Worm (Caenorhabditis elegans): ENCODE data around the gene scpl-4.

scpl-4 gene

ce11 chrV:10589774-10590528, 9.0 kb upstream of the scpl-4 start, which contains the start of gene ttr-23:
Gene ttr-23 (minus strand): TSS chrV:10589860.
- TF ChIP-seq zag-1 (tag; optimal IDR thresholded peaks at IDR 0.05), result no peak
- TF ChIP-seq peb-1 (tag; optimal IDR thresholded peaks at IDR 0.05), result no peak
- TF ChIP-seq unc-62 (GFP tag; optimal IDR thresholded peaks at IDR 0.05), result no peak
- no peak for TF ChIP-seq mbf-1 (tag; optimal IDR thresholded peaks at IDR 0.05)
- TF ChIP-seq nhr-12 (tag; optimal IDR thresholded peaks at IDR 0.05), result no peak
- TF ChIP-seq ZK546.5 (tag; optimal IDR thresholded peaks at IDR 0.05), result no peak
- TF ChIP-seq ztf-1 (GFP tag; conservative IDR thresholded peaks at IDR 0.05), result no peak
- no peak for TF ChIP-seq unc-55 (GFP tag; optimal IDR thresholded peaks at IDR 0.05)
- TF ChIP-seq blmp-1 (tag; optimal IDR thresholded peaks at IDR 0.05; ENCODE audit: insufficient read depth), result no peak
- no peak for TF ChIP-seq mab-5 (tag; optimal IDR thresholded peaks at IDR 0.05)
- TF ChIP-seq nhr-25 (tag; optimal IDR thresholded peaks at IDR 0.05), result no peak
- TF ChIP-seq nhr-129 (tag; optimal IDR thresholded peaks at IDR 0.05), result peak; percentile 54
- no peak for TF ChIP-seq alr-1 (tag; optimal IDR thresholded peaks at IDR 0.05)
- no peak for TF ChIP-seq Y55F3AM.14 (GFP tag; optimal IDR thresholded peaks at IDR 0.05)
- TF ChIP-seq nhr-23 (tag; optimal IDR thresholded peaks at IDR 0.05), result no peak
- TF ChIP-seq fos-1 (tag; optimal IDR thresholded peaks at IDR 0.05), result peak; percentile 44
- no peak for TF ChIP-seq mdl-1 (tag; optimal IDR thresholded peaks at IDR 0.05)
- peak; percentile 32 for TF ChIP-seq crh-2 (tag; optimal IDR thresholded peaks at IDR 0.05)

DNA sequence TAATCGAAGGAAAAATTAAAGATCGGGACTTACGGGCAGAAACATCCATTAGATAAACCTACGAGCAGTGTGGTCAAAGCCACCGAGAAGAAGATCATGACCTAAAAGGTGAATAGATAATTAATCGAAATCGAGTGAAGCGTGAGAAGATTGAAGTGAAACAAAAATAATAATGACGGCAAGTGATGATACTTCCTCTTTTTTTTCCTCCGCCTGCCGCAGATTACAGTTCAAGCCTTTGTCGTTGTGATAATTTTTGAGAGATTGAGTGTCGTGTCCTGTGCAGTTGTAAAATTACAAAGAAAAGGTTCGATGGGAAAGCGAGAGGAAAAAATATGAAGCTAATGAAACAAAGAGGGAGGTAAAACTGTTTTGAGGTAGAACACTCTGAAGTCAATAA, 6.4 kb upstream of the scpl-4 start, which contains the start of gene T21C9.9:
TSS of gene T21C9.9 (minus strand) at position 101 of the 400 bp plus-strand sequence.
- no peak for TF ChIP-seq ceh-16 (tag; optimal IDR thresholded peaks at IDR 0.05)
- no peak for TF ChIP-seq elt-3 (tag; optimal IDR thresholded peaks at IDR 0.05)
- TF ChIP-seq lsy-2 (tag; optimal IDR thresholded peaks at IDR 0.05), result no peak
- no peak for TF ChIP-seq skn-1 (tag; optimal IDR thresholded peaks at IDR 0.05)
- TF ChIP-seq ceh-82 (tag; optimal IDR thresholded peaks at IDR 0.05), result no peak
- no peak for TF ChIP-seq lin-13 (GFP tag; optimal IDR thresholded peaks at IDR 0.05)
- no peak for TF ChIP-seq snpc-4 (tag; optimal IDR thresholded peaks at IDR 0.05)
- no peak for TF ChIP-seq peb-1 (tag; optimal IDR thresholded peaks at IDR 0.05)
- no peak for TF ChIP-seq F13H6.1 (tag; optimal IDR thresholded peaks at IDR 0.05)
- TF ChIP-seq egl-27 (tag; optimal IDR thresholded peaks at IDR 0.05), result no peak
- no peak for TF ChIP-seq nhr-11 (tag; optimal IDR thresholded peaks at IDR 0.05)
- TF ChIP-seq mbf-1 (tag; optimal IDR thresholded peaks at IDR 0.05), result no peak
- TF ChIP-seq crh-2 (tag; optimal IDR thresholded peaks at IDR 0.05), result no peak
- TF ChIP-seq ama-1 (optimal IDR thresholded peaks at IDR 0.05), result no peak
- TF ChIP-seq nhr-129 (tag; optimal IDR thresholded peaks at IDR 0.05), result no peak
- TF ChIP-seq Y55F3AM.14 (GFP tag; optimal IDR thresholded peaks at IDR 0.05), result no peak
- no peak for TF ChIP-seq gmeb-1 (tag; optimal IDR thresholded peaks at IDR 0.05)

- TF ChIP-seq nhr-11 (tag; optimal IDR thresholded peaks at IDR 0.05), result no peak
- no peak for TF ChIP-seq nhr-23 (tag; optimal IDR thresholded peaks at IDR 0.05)
Measured at ce11 chrV:10594810-10595209, 4.1 kb upstream of the scpl-4 start, which contains the start of gene T21C9.11. Gene T21C9.11 (minus strand): TSS chrV:10594910.

DNA sequence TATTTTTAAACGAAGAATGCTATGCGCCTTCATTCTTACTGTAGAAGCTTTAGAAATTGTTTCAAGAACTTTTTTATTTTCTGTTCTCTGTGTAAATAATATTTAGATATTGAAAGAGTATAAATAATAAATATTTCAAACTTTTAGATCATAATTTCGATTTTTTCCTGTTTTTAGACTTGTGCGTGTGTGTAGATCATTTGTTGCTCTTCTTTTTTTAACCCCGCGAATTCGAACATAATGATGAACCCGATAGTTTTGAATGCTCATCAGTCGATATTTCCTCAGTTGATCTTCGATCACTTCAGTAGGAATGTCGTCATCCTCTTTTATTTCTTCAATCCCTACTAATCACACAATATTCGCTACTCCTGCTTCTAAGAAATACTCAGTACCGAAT, 1.7 kb upstream of the scpl-4 start, which contains the start of gene T21C9.13:
TSS of gene T21C9.13 (plus strand) at position 33 of the 400 bp plus-strand sequence.
- TF ChIP-seq snpc-4 (tag; optimal IDR thresholded peaks at IDR 0.05), result no peak
- TF ChIP-seq ama-1 (optimal IDR thresholded peaks at IDR 0.05), result no peak
- TF ChIP-seq nhr-23 (tag; optimal IDR thresholded peaks at IDR 0.05), result no peak
- TF ChIP-seq crh-2 (tag; optimal IDR thresholded peaks at IDR 0.05), result no peak
- no peak for TF ChIP-seq peb-1 (tag; optimal IDR thresholded peaks at IDR 0.05)
- TF ChIP-seq R02D3.7 (tag; optimal IDR thresholded peaks at IDR 0.05), result no peak
- TF ChIP-seq blmp-1 (tag; optimal IDR thresholded peaks at IDR 0.05; ENCODE audit: insufficient read depth), result no peak
- TF ChIP-seq nhr-237 (tag; optimal IDR thresholded peaks at IDR 0.05), result no peak
- no peak for TF ChIP-seq skn-1 (tag; optimal IDR thresholded peaks at IDR 0.05)
- no peak for TF ChIP-seq lin-39 (tag; optimal IDR thresholded peaks at IDR 0.05)
- no peak for TF ChIP-seq sma-9 (GFP tag; optimal IDR thresholded peaks at IDR 0.05)
- TF ChIP-seq sma-9 (tag; optimal IDR thresholded peaks at IDR 0.05), result no peak

Data from whole organism, L2 larva.